Fruit fly (Drosophila melanogaster) whole organism, wandering third instar larva: Measurements from ENCODE around the gene IleRS-m.

Experiments
- Abd-B ChIP-seq: fragments of >200 bp; optimal IDR thresholded peaks from 2 replicates; lab custom pipeline; 2017; ENCODE audit warnings: missing biosample characterization, missing genetic modification characterization
- CG32264 ChIP-seq: fragments of 200-800 bp; sonication (Bioruptor generic); optimal IDR thresholded peaks from 2 replicates; lab custom pipeline; 2016; ENCODE audit warnings: missing biosample characterization, missing genetic modification characterization
- Dfd ChIP-seq: fragments of >200 bp; optimal IDR thresholded peaks from 2 replicates; lab custom pipeline; 2017; ENCODE audit warnings: missing biosample characterization, missing genetic modification characterization
- Dif ChIP-seq: fragments of 200-275, 200-300 bp; sonication (Bioruptor generic); optimal IDR thresholded peaks from 2 replicates; lab custom pipeline; 2018; ENCODE audit warnings: missing biosample characterization, missing genetic modification characterization; ENCODE audit not compliant: partially characterized antibody
- Hr78 ChIP-seq: fragments of >200 bp; optimal IDR thresholded peaks from 2 replicates; lab custom pipeline; 2017; ENCODE audit warnings: missing biosample characterization, missing genetic modification characterization
- Jra ChIP-seq: sonication (Bioruptor generic); optimal IDR thresholded peaks from 2 replicates; lab custom pipeline; 2016; ENCODE audit warnings: missing biosample characterization, missing genetic modification characterization
- fru ChIP-seq: fragments of 200-800 bp; sonication (Bioruptor generic); optimal IDR thresholded peaks from 3 replicates; lab custom pipeline; 2016; ENCODE audit warnings: missing biosample characterization, mild to moderate bottlenecking, missing genetic modification characterization
- usp ChIP-seq: fragments of >200 bp; optimal IDR thresholded peaks from 2 replicates; lab custom pipeline; 2017; ENCODE audit warnings: missing biosample characterization, missing genetic modification characterization
- woc ChIP-seq: sonication (Bioruptor generic); optimal IDR thresholded peaks from 2 replicates; lab custom pipeline; 2016; ENCODE audit warnings: missing biosample characterization, mild to moderate bottlenecking, missing genetic modification characterization

dm6 chr3L:16132067-16132418 lies 32.0 kb downstream of the IleRS-m start:
- no peak for TF ChIP-seq usp
- TF ChIP-seq CG32264 (GFP tag; lab: Kevin White, UChicago), result no peak
- no peak for TF ChIP-seq Dif (GFP tag; lab: Kevin White, UChicago)
- TF ChIP-seq Jra, result no peak
- TF ChIP-seq Hr78 (GFP tag; lab: Kevin White, UChicago), result no peak
- no peak for TF ChIP-seq fru
- no peak for TF ChIP-seq woc (GFP tag; lab: Kevin White, UChicago)
- no peak for TF ChIP-seq Dfd
- no peak for TF ChIP-seq Abd-B (GFP tag; lab: Kevin White, UChicago)
